Worm (Caenorhabditis elegans): ENCODE data around the gene K08D8.7.

ce11 chrIV:12870315-12870714 lies 26.3 kb upstream of the K08D8.7 start:
- no peak for TF ChIP-seq unc-62 (GFP tag; optimal IDR thresholded peaks at IDR 0.05)
- TF ChIP-seq pha-4 (tag; optimal IDR thresholded peaks at IDR 0.05) = no peak

Measured in whole organism, mixed stage, embryonic.